Fruit fly (Drosophila melanogaster): ENCODE data around the gene BuGZ.

DNA sequence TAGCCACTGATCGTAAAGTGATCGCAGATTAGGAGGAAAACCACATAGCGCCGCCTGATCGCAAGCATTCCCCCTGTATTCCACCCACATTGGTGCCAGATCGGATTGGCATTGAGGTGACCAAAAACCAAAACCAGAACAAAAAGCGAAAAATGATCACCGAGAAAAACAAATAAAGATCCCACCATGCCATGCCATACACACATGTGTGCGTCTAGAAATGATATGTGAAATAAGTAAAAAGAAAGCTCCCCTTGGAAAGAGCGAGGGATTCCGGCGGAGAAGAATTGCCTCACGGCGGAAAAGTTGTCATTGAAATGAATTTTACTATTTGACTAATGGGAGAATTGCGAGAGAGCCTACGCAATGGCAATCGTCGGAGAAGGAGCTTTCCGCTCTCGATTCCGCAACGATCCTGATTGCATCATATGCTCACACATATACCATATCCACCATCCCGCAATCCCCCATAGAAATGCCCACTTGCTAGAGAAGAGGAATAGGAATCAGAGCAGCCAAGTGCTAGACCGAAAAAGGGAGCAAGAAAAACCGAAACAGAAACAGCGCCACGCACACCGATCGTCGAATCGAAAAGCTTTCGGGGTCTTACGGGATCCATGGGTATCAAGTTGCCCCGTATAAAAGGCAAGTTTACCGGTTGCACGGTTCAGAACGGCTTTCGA is 23.0 kb downstream of the BuGZ start, which contains the start of gene Mhc:
- TF ChIP-seq Sox102F (GFP tag; optimal IDR thresholded peaks at IDR 0.05), result no peak
- no peak for TF ChIP-seq CG31627 (GFP tag; optimal IDR thresholded peaks at IDR 0.05)
